Worm (Caenorhabditis elegans) whole organism, mixed stage, embryonic: ENCODE results near the gene nhr-218.

Source experiments
- blmp-1 ChIP-seq: fragments of 150-350 bp; optimal IDR thresholded peaks from 2 replicates; lab custom pipeline; 2014; ENCODE audit warnings: missing biosample characterization, missing genetic modification characterization
- ces-1 ChIP-seq: fragments of 150-350 bp; optimal IDR thresholded peaks from 2 replicates; lab custom pipeline; 2014; ENCODE audit warnings: missing biosample characterization, missing genetic modification reagents, missing genetic modification characterization
- ham-2 ChIP-seq: fragments of 200-800 bp; sonication (Bioruptor generic); optimal IDR thresholded peaks from 2 replicates; lab custom pipeline; 2018; ENCODE audit warnings: mild to moderate bottlenecking, missing genetic modification characterization, missing compliant biosample characterization
- lsy-2 ChIP-seq: fragments of 150-350 bp; optimal IDR thresholded peaks from 2 replicates; lab custom pipeline; 2014; ENCODE audit warnings: missing biosample characterization, missing genetic modification characterization
- nhr-28 ChIP-seq: fragments of 150-350 bp; optimal IDR thresholded peaks from 2 replicates; lab custom pipeline; 2014; ENCODE audit warnings: missing biosample characterization, missing genetic modification characterization
- pha-4 ChIP-seq: fragments of 150-350 bp; optimal IDR thresholded peaks from 2 replicates; lab custom pipeline; 2018; ENCODE audit warnings: missing biosample characterization, missing genetic modification reagents, missing genetic modification characterization
- snpc-4 ChIP-seq: fragments of 150-350 bp; optimal IDR thresholded peaks from 2 replicates; lab custom pipeline; 2014; ENCODE audit warnings: missing biosample characterization, missing genetic modification characterization
- unc-39 ChIP-seq: fragments of 150-350 bp; optimal IDR thresholded peaks from 2 replicates; lab custom pipeline; 2014; ENCODE audit warnings: missing biosample characterization, missing genetic modification characterization
- ztf-11 ChIP-seq: fragments of 150-350 bp; optimal IDR thresholded peaks from 2 replicates; lab custom pipeline; 2014; ENCODE audit warnings: missing biosample characterization, missing genetic modification characterization

- TF ChIP-seq snpc-4 (tag; lab: Kevin White, UChicago), result no peak
- TF ChIP-seq ces-1 (GFP tag; lab: Kevin White, UChicago), result no peak
- TF ChIP-seq unc-39 (tag; lab: Kevin White, UChicago), result no peak
- no peak for TF ChIP-seq lsy-2 (tag; lab: Kevin White, UChicago)
- no peak for TF ChIP-seq ztf-11 (tag; lab: Kevin White, UChicago)
- no peak for TF ChIP-seq ham-2 (GFP tag; lab: Kevin White, UChicago)
- TF ChIP-seq pha-4 (tag; lab: Kevin White, UChicago), result no peak
- TF ChIP-seq blmp-1 (tag; lab: Kevin White, UChicago), result no peak
- no peak for TF ChIP-seq nhr-28
These were observed 17.1 kb downstream of the nhr-218 start, which contains the start of gene pacl-1 for ce11 chrV:16275347-16275746.
